Fruit fly (Drosophila melanogaster) whole organism, embryonic: ENCODE data around the gene Arpc2.

ENCODE experiments used
- CG10654 ChIP-seq: fragments of 200-800 bp; sonication (Bioruptor generic); optimal IDR thresholded peaks from 2 replicates; lab custom pipeline; 2016; ENCODE audit warnings: missing biosample characterization, missing genetic modification characterization
- CG11560 ChIP-seq: fragments of 200-800 bp; sonication (Bioruptor generic); IDR thresholded peaks from 3 replicates; pipeline ENCODE4 v1.3.6; 2022; ENCODE audit warnings: missing biosample characterization, missing genetic modification characterization
- CG11695 ChIP-seq: fragments of 200-800 bp; sonication (Bioruptor generic); IDR thresholded peaks from 3 replicates; pipeline ENCODE4 v1.3.6; 2022; ENCODE audit warnings: missing biosample characterization, missing genetic modification characterization
- CG11696 ChIP-seq: fragments of 200-800 bp; sonication (Bioruptor generic); IDR thresholded peaks from 2 replicates; pipeline ENCODE4 v1.3.6; 2022; ENCODE audit warnings: missing biosample characterization, missing genetic modification characterization
- CG1233 ChIP-seq: fragments of 200-800 bp; sonication (Bioruptor generic); optimal IDR thresholded peaks from 4 replicates; lab custom pipeline; 2018; ENCODE audit warnings: missing biosample characterization, mild to moderate bottlenecking, missing genetic modification characterization
- CG12391 ChIP-seq: fragments of 200-800 bp; sonication (Bioruptor generic); optimal IDR thresholded peaks from 3 replicates; lab custom pipeline; 2018; ENCODE audit warnings: missing biosample characterization, mild to moderate bottlenecking, missing genetic modification characterization, moderate library complexity
- CG14441 ChIP-seq: fragments of 200-800 bp; sonication (Bioruptor generic); IDR thresholded peaks from 2 replicates; pipeline ENCODE4 v1.3.6; 2022; ENCODE audit warnings: missing biosample characterization, missing genetic modification characterization
- CG15011 ChIP-seq: fragments of 200-800 bp; sonication (Bioruptor generic); optimal IDR thresholded peaks from 3 replicates; lab custom pipeline; 2018; ENCODE audit warnings: missing biosample characterization, mild to moderate bottlenecking, missing genetic modification characterization
- CG15514 ChIP-seq: fragments of 200-800 bp; sonication (Bioruptor generic); optimal IDR thresholded peaks from 3 replicates; lab custom pipeline; 2017; ENCODE audit warnings: missing biosample characterization, missing genetic modification characterization, mild to moderate bottlenecking, moderate library complexity, missing genetic modification reagents
- CG1647 ChIP-seq: fragments of 200-800 bp; sonication (Bioruptor generic); optimal IDR thresholded peaks from 3 replicates; lab custom pipeline; 2016; ENCODE audit warnings: missing biosample characterization, missing genetic modification characterization
- CG16813 ChIP-seq: fragments of 200-800 bp; sonication (Bioruptor generic); IDR thresholded peaks from 3 replicates; pipeline ENCODE4 v1.3.6; 2022; ENCODE audit warnings: missing biosample characterization, missing genetic modification characterization; ENCODE audit not compliant: partially characterized antibody
- CG2202 ChIP-seq: fragments of 200-800 bp; sonication (Bioruptor generic); optimal IDR thresholded peaks from 2 replicates; lab custom pipeline; 2018; ENCODE audit warnings: missing biosample characterization, mild to moderate bottlenecking, missing genetic modification characterization
- CG34224 ChIP-seq: fragments of 200-800 bp; sonication (Bioruptor generic); IDR thresholded peaks from 3 replicates; pipeline ENCODE4 v1.3.6; 2022; ENCODE audit warnings: missing biosample characterization, missing genetic modification characterization; ENCODE audit not compliant: partially characterized antibody
- CG3995 ChIP-seq: fragments of 200-800 bp; sonication (Bioruptor generic); optimal IDR thresholded peaks from 3 replicates; lab custom pipeline; 2016; ENCODE audit warnings: missing biosample characterization, missing genetic modification characterization
- CG4360 ChIP-seq: fragments of 200-800 bp; sonication (Bioruptor generic); IDR thresholded peaks from 2 replicates; pipeline ENCODE4 v1.3.6; 2022; ENCODE audit warnings: missing biosample characterization, missing genetic modification characterization
- CG7928 ChIP-seq: fragments of 200-800 bp; sonication (Bioruptor generic); optimal IDR thresholded peaks from 2 replicates; lab custom pipeline; 2017; ENCODE audit warnings: missing biosample characterization, mild to moderate bottlenecking, missing genetic modification characterization
- CG7963 ChIP-seq: fragments of 200-800 bp; sonication (Bioruptor generic); IDR thresholded peaks from 3 replicates; pipeline ENCODE4 v1.3.6; 2022; ENCODE audit warnings: missing biosample characterization, missing genetic modification characterization; ENCODE audit not compliant: partially characterized antibody
- CG8765 ChIP-seq: fragments of 200-800 bp; sonication (Bioruptor generic); IDR thresholded peaks from 2 replicates; pipeline ENCODE4 v1.3.6; 2022; ENCODE audit warnings: missing biosample characterization, missing genetic modification characterization
- CG9817 ChIP-seq: fragments of 200-800 bp; sonication (Bioruptor generic); optimal IDR thresholded peaks from 2 replicates; lab custom pipeline; 2018; ENCODE audit warnings: missing biosample characterization, mild to moderate bottlenecking, missing genetic modification characterization, moderate library complexity
- Chrac-16 ChIP-seq: fragments of 200-800 bp; sonication (Bioruptor generic); optimal IDR thresholded peaks from 3 replicates; lab custom pipeline; 2016; ENCODE audit warnings: missing biosample characterization, missing genetic modification characterization
- CrebB ChIP-seq: fragments of 200-800 bp; sonication (Bioruptor generic); optimal IDR thresholded peaks from 3 replicates; lab custom pipeline; 2018; ENCODE audit warnings: missing biosample characterization, mild to moderate bottlenecking, missing genetic modification characterization
- Fer2 ChIP-seq: fragments of 200-800 bp; sonication (Bioruptor generic); optimal IDR thresholded peaks from 2 replicates; lab custom pipeline; 2018; ENCODE audit warnings: missing biosample characterization, mild to moderate bottlenecking, missing genetic modification characterization, moderate library complexity
- Hmx ChIP-seq: fragments of 200-800 bp; sonication (Bioruptor generic); optimal IDR thresholded peaks from 2 replicates; lab custom pipeline; 2016; ENCODE audit warnings: missing biosample characterization, missing genetic modification characterization
- Lim3 ChIP-seq: fragments of 200-800 bp; sonication (Bioruptor generic); IDR thresholded peaks from 2 replicates; pipeline ENCODE4 v1.3.6; 2022; ENCODE audit warnings: missing biosample characterization, missing genetic modification characterization
- Lpt ChIP-seq: fragments of >200 bp; optimal IDR thresholded peaks from 2 replicates; lab custom pipeline; 2018; ENCODE audit warnings: missing biosample characterization, missing genetic modification characterization
- Meics ChIP-seq: fragments of 200-800 bp; sonication (Bioruptor generic); optimal IDR thresholded peaks from 2 replicates; lab custom pipeline; 2017; ENCODE audit warnings: missing biosample characterization, mild to moderate bottlenecking, missing genetic modification characterization
- Optix ChIP-seq: fragments of 200-800 bp; sonication (Bioruptor generic); IDR thresholded peaks from 3 replicates; pipeline ENCODE4 v1.3.6; 2022; ENCODE audit warnings: missing biosample characterization, missing genetic modification characterization
- Ravus ChIP-seq: fragments of 200-800 bp; sonication (Bioruptor generic); IDR thresholded peaks from 2 replicates; pipeline ENCODE4 v1.3.6; 2022; ENCODE audit warnings: missing biosample characterization, missing genetic modification characterization
- Sin3A ChIP-seq: fragments of >200 bp; optimal IDR thresholded peaks from 2 replicates; lab custom pipeline; 2018
- ara ChIP-seq: fragments of 200-800 bp; sonication (Bioruptor generic); IDR thresholded peaks from 2 replicates; pipeline ENCODE4 v1.3.6; 2022; ENCODE audit warnings: missing biosample characterization, missing genetic modification characterization
- br ChIP-seq: fragments of >200 bp; optimal IDR thresholded peaks from 2 replicates; lab custom pipeline; 2017
- cato ChIP-seq: fragments of 200-800 bp; sonication (Bioruptor generic); optimal IDR thresholded peaks from 2 replicates; lab custom pipeline; 2016; ENCODE audit warnings: missing biosample characterization, missing genetic modification characterization, borderline replicate concordance
- cg ChIP-seq: fragments of 200-800 bp; sonication (Bioruptor generic); optimal IDR thresholded peaks from 3 replicates; lab custom pipeline; 2019; ENCODE audit warnings: missing biosample characterization, mild to moderate bottlenecking, missing genetic modification characterization, moderate library complexity
- chinmo ChIP-seq: fragments of 200-800 bp; sonication (Bioruptor generic); IDR thresholded peaks from 4 replicates; pipeline ENCODE4 v1.3.6; 2022; ENCODE audit warnings: missing biosample characterization, missing genetic modification characterization; ENCODE audit not compliant: partially characterized antibody
- da ChIP-seq: fragments of 200-800 bp; sonication (Bioruptor generic); optimal IDR thresholded peaks from 2 replicates; lab custom pipeline; 2016; ENCODE audit warnings: missing biosample characterization, missing genetic modification characterization
- dpn ChIP-seq, 2 experiments: fragments of 200-800 bp; sonication (Bioruptor generic); optimal IDR thresholded peaks; 3 replicates each; lab custom pipeline; 2016; ENCODE audit warnings: missing biosample characterization in 2 of 2, missing genetic modification characterization in 2 of 2
- gce ChIP-seq: fragments of 200-800 bp; sonication (Bioruptor generic); IDR thresholded peaks from 3 replicates; pipeline ENCODE4 v1.3.6; 2022; ENCODE audit warnings: missing biosample characterization, missing genetic modification characterization
- grau ChIP-seq: fragments of 200-800 bp; optimal IDR thresholded peaks from 3 replicates; lab custom pipeline; 2019; ENCODE audit warnings: missing biosample characterization, mild to moderate bottlenecking, missing genetic modification characterization, moderate library complexity
- ham ChIP-seq: fragments of 200-800 bp; sonication (Bioruptor generic); IDR thresholded peaks from 2 replicates; pipeline ENCODE4 v1.3.6; 2022; ENCODE audit warnings: missing biosample characterization, missing genetic modification characterization
- her ChIP-seq: fragments of 200-800 bp; sonication (Bioruptor generic); optimal IDR thresholded peaks from 2 replicates; lab custom pipeline; 2016; ENCODE audit warnings: missing biosample characterization, missing genetic modification characterization
- jigr1 ChIP-seq: fragments of 200-800 bp; sonication (Bioruptor generic); IDR thresholded peaks from 3 replicates; pipeline ENCODE4 v1.3.6; 2022; ENCODE audit warnings: missing biosample characterization, missing genetic modification characterization
- lbe ChIP-seq: fragments of 200-800 bp; sonication (Bioruptor generic); optimal IDR thresholded peaks from 2 replicates; lab custom pipeline; 2016; ENCODE audit warnings: missing biosample characterization, mild to moderate bottlenecking, missing genetic modification characterization
- luna ChIP-seq: fragments of 200-800 bp; sonication (Bioruptor generic); optimal IDR thresholded peaks from 2 replicates; lab custom pipeline; 2016; ENCODE audit warnings: missing biosample characterization, missing genetic modification characterization
- nau ChIP-seq: fragments of 200-800 bp; sonication (Bioruptor generic); optimal IDR thresholded peaks from 3 replicates; lab custom pipeline; 2017; ENCODE audit warnings: missing biosample characterization, mild to moderate bottlenecking, missing genetic modification characterization, missing genetic modification reagents
- p53 ChIP-seq: fragments of 200-800 bp; sonication (Bioruptor generic); optimal IDR thresholded peaks from 2 replicates; lab custom pipeline; 2016; ENCODE audit warnings: missing biosample characterization, missing genetic modification characterization
- pan ChIP-seq, 4 experiments: fragments of >200 bp in 3 of 4; fragments of 200-800 bp in 1 of 4; sonication (Bioruptor generic) in 1 of 4; optimal IDR thresholded peaks in 3 of 4; IDR thresholded peaks in 1 of 4; 2 replicates each; pipeline versions ENCODE4 v1.3.6 to Lab custom; 2017 to 2022; ENCODE audit warnings: missing biosample characterization in 2 of 4, missing genetic modification characterization in 2 of 4, mixed read lengths in 1 of 4
- ro ChIP-seq: fragments of 200-800 bp; sonication (Bioruptor generic); IDR thresholded peaks from 2 replicates; pipeline ENCODE4 v1.3.6; 2022; ENCODE audit warnings: missing biosample characterization, missing genetic modification characterization
- sqz ChIP-seq: fragments of 200-800 bp; sonication (Bioruptor generic); optimal IDR thresholded peaks from 3 replicates; lab custom pipeline; 2018; ENCODE audit warnings: missing biosample characterization, mild to moderate bottlenecking, missing genetic modification characterization
- stc ChIP-seq: fragments of 200-800 bp; sonication (Bioruptor generic); IDR thresholded peaks from 2 replicates; pipeline ENCODE4 v1.3.6; 2022; ENCODE audit warnings: missing biosample characterization, missing genetic modification characterization
- sug ChIP-seq: fragments of 200-800 bp; optimal IDR thresholded peaks from 2 replicates; lab custom pipeline; 2019; ENCODE audit warnings: missing biosample characterization, mild to moderate bottlenecking, missing genetic modification characterization, moderate library complexity
- unc-4 ChIP-seq: fragments of 200-800 bp; sonication (Bioruptor generic); IDR thresholded peaks from 2 replicates; pipeline ENCODE4 v1.3.6; 2022; ENCODE audit warnings: missing biosample characterization, missing genetic modification characterization; ENCODE audit not compliant: partially characterized antibody

Arpc2 gene

dm6 chr2L:20428756-20429408 lies 12.0 kb downstream of the Arpc2 start (continued):
- TF ChIP-seq ham (GFP tag; lab: Robert Waterston, UW) (no peak), CG9817 (tag; lab: Kevin White, UChicago) (no peak), CG14441 (no peak), jigr1 (no peak), da (no peak), CrebB (peak; percentile 39), CG16813 (GFP tag; lab: Robert Waterston, UW) (no peak), CG7928 (GFP tag; lab: Kevin White, UChicago) (no peak), dpn (GFP tag; optimal IDR thresholded peaks at IDR 0.05; lab: Kevin White, UChicago) (no peak), ara (GFP tag; lab: Robert Waterston, UW) (peak; percentile 60; the same call in 1 of the 2 replicates), ro (no peak), Ravus (no peak), CG12391 (tag; lab: Kevin White, UChicago) (no peak), Hmx (GFP tag; lab: Kevin White, UChicago) (no peak), cg (GFP tag; lab: Kevin White, UChicago) (peak; percentile 59), CG7963 (GFP tag; lab: Robert Waterston, UW) (no peak), CG15011 (GFP tag; lab: Kevin White, UChicago) (no peak), br (lab: Kevin White, UChicago) (no peak), Chrac-16 (GFP tag; lab: Kevin White, UChicago) (no peak), gce (GFP tag; lab: Robert Waterston, UW) (no peak), her (GFP tag; lab: Kevin White, UChicago) (no peak), unc-4 (no peak), stc (no peak), p53 (no peak), chinmo (peak; percentile 68; the same call in 2 of the 4 replicates), lbe (GFP tag; lab: Kevin White, UChicago) (peak; percentile 28), Lim3 (GFP tag; lab: Robert Waterston, UW) (no peak), CG2202 (tag; lab: Kevin White, UChicago) (no peak), Fer2 (tag; lab: Kevin White, UChicago) (no peak), CG1233 (GFP tag; lab: Kevin White, UChicago) (no peak), CG11560 (tag; lab: Robert Waterston, UW) (no peak), CG3995 (GFP tag; lab: Kevin White, UChicago) (no peak), CG8765 (GFP tag; lab: Robert Waterston, UW) (no peak), sug (tag; lab: Kevin White, UChicago) (peak; percentile 26), CG34224 (GFP tag; lab: Robert Waterston, UW) (no peak), Meics (GFP tag; lab: Kevin White, UChicago) (peak; percentile 100), grau (tag; lab: Kevin White, UChicago) (no peak), Optix (GFP tag; lab: Robert Waterston, UW) (no peak), CG11696 (GFP tag; lab: Robert Waterston, UW) (no peak; the same call in 1 of the 2 replicates), luna (GFP tag; lab: Kevin White, UChicago) (no peak), Sin3A (lab: Kevin White, UChicago) (no peak), CG10654 (GFP tag; lab: Kevin White, UChicago) (no peak), CG4360 (GFP tag; lab: Robert Waterston, UW) (no peak), cato (GFP tag; lab: Kevin White, UChicago) (no peak), pan (optimal IDR thresholded peaks at IDR 0.05; lab: Kevin White, UChicago) (no peak), pan (GFP tag; optimal IDR thresholded peaks at IDR 0.05 in 1 of 2, IDR thresholded peaks at IDR 0.05 in 1 of 2) (no peak), Lpt (GFP tag; lab: Kevin White, UChicago) (no peak), sqz (GFP tag; lab: Kevin White, UChicago) (no peak), CG11695 (GFP tag; lab: Robert Waterston, UW) (no peak), CG15514 (GFP tag; lab: Kevin White, UChicago) (no peak), nau (GFP tag; lab: Kevin White, UChicago) (peak; percentile 42), CG1647 (GFP tag; lab: Kevin White, UChicago) (no peak)
